Worm (Caenorhabditis elegans) whole organism, L1 larva: ENCODE results near the gene F59A6.10.
A peak's percentile ranks its signal among the peaks of the same experiment; 100 is the strongest.

Experiments used
- C34B4.2 ChIP-seq: sonication (generic microtip); optimal IDR thresholded peaks from 2 replicates; lab custom pipeline; 2017; ENCODE audit warnings: mild to moderate bottlenecking, missing genetic modification characterization, missing compliant biosample characterization
- Y116A8C.19 ChIP-seq: sonication (generic microtip); optimal IDR thresholded peaks from 2 replicates; lab custom pipeline; 2016; ENCODE audit warnings: missing compliant biosample characterization, missing genetic modification characterization, borderline replicate concordance
- aha-1 ChIP-seq: fragments of 150-350 bp; optimal IDR thresholded peaks from 2 replicates; lab custom pipeline; 2014; ENCODE audit warnings: missing biosample characterization, missing genetic modification characterization
- alr-1 ChIP-seq: fragments of 200-800 bp; sonication (Bioruptor generic); optimal IDR thresholded peaks from 2 replicates; lab custom pipeline; 2018; ENCODE audit warnings: borderline replicate concordance, mild to moderate bottlenecking, missing genetic modification characterization, missing compliant biosample characterization
- aly-2 ChIP-seq: fragments of 150-350 bp; optimal IDR thresholded peaks from 2 replicates; lab custom pipeline; 2014; ENCODE audit warnings: missing biosample characterization, missing genetic modification characterization
- ama-1 ChIP-seq: fragments of 150-350 bp; optimal IDR thresholded peaks from 2 replicates; lab custom pipeline; 2014
- ceh-63 ChIP-seq: fragments of 200-800 bp; sonication (Bioruptor generic); optimal IDR thresholded peaks from 2 replicates; lab custom pipeline; 2018; ENCODE audit warnings: mild to moderate bottlenecking, missing genetic modification characterization, missing compliant biosample characterization
- ceh-82 ChIP-seq, 3 experiments: fragments of 150-350 bp in 1 of 3; sonication (generic microtip) in 2 of 3; optimal IDR thresholded peaks; 2 replicates each; lab custom pipeline; 2014 to 2017; ENCODE audit warnings: missing biosample characterization in 3 of 3, missing genetic modification characterization in 3 of 3
- ceh-88 ChIP-seq: fragments of 200-800 bp; sonication (Bioruptor generic); IDR thresholded peaks from 2 replicates; pipeline ENCODE4 v1.3.6; 2022; ENCODE audit warnings: missing genetic modification characterization, missing compliant biosample characterization
- ces-1 ChIP-seq: fragments of 150-350 bp; optimal IDR thresholded peaks from 2 replicates; lab custom pipeline; 2014; ENCODE audit warnings: missing biosample characterization, missing genetic modification reagents, missing genetic modification characterization
- dpl-1 ChIP-seq, 3 experiments: fragments of 150-350 bp in 2 of 3; sonication (generic microtip) in 1 of 3; optimal IDR thresholded peaks; 2 replicates each; lab custom pipeline; 2014 to 2017; ENCODE audit warnings: missing biosample characterization in 3 of 3, missing genetic modification characterization in 3 of 3, missing genetic modification reagents in 3 of 3
- dsc-1 ChIP-seq: sonication (generic microtip); optimal IDR thresholded peaks from 2 replicates; lab custom pipeline; 2016; ENCODE audit warnings: mild to moderate bottlenecking, missing genetic modification characterization, missing compliant biosample characterization
- efl-1 ChIP-seq, 4 experiments: fragments of 150-350 bp; optimal IDR thresholded peaks in 3 of 4; peaks in 1 of 4; 1 replicate in 1 of 4; 2 replicates in 3 of 4; lab custom pipeline; 2014; ENCODE audit warnings: missing biosample characterization in 2 of 4, missing genetic modification characterization in 2 of 4, missing genetic modification reagents in 2 of 4
- fkh-10 ChIP-seq: sonication (generic microtip); optimal IDR thresholded peaks from 2 replicates; lab custom pipeline; 2017; ENCODE audit warnings: missing biosample characterization, missing genetic modification reagents, missing genetic modification characterization
- fkh-4 ChIP-seq: sonication (generic microtip); optimal IDR thresholded peaks from 2 replicates; lab custom pipeline; 2016; ENCODE audit warnings: missing compliant biosample characterization, missing genetic modification characterization, borderline replicate concordance
- fos-1 ChIP-seq: fragments of 150-350 bp; optimal IDR thresholded peaks from 2 replicates; lab custom pipeline; 2014; ENCODE audit warnings: missing biosample characterization, missing genetic modification characterization
- grh-1 ChIP-seq: fragments of 200-800 bp; sonication (Bioruptor generic); IDR thresholded peaks from 2 replicates; pipeline ENCODE4 v1.3.6; 2022; ENCODE audit warnings: missing genetic modification reagents, missing genetic modification characterization, missing compliant biosample characterization
- hlh-4 ChIP-seq: sonication (generic microtip); optimal IDR thresholded peaks from 2 replicates; lab custom pipeline; 2016; ENCODE audit warnings: mild to moderate bottlenecking, missing genetic modification characterization, missing compliant biosample characterization
- isw-1 ChIP-seq: fragments of 200-800 bp; sonication (Bioruptor generic); IDR thresholded peaks from 2 replicates; pipeline ENCODE4 v1.3.6; 2022; ENCODE audit warnings: missing genetic modification characterization, missing compliant biosample characterization
- jun-1 ChIP-seq: fragments of 150-350 bp; optimal IDR thresholded peaks from 2 replicates; lab custom pipeline; 2014; ENCODE audit warnings: missing biosample characterization, missing genetic modification reagents, missing genetic modification characterization
- lin-14 ChIP-seq: fragments of 200-800 bp; sonication (Bioruptor generic); optimal IDR thresholded peaks from 2 replicates; lab custom pipeline; 2018; ENCODE audit warnings: mild to moderate bottlenecking, missing genetic modification characterization, moderate library complexity, missing compliant biosample characterization
- lin-15B ChIP-seq: fragments of 150-350 bp; sonication (generic microtip); optimal IDR thresholded peaks from 3 replicates; lab custom pipeline; 2014; ENCODE audit warnings: missing biosample characterization, missing genetic modification characterization
- lin-35 ChIP-seq, 2 experiments: fragments of 150-350 bp; optimal IDR thresholded peaks; 2 replicates each; lab custom pipeline; 2014; ENCODE audit warnings: missing biosample characterization in 2 of 2, missing genetic modification characterization in 2 of 2, missing genetic modification reagents in 2 of 2
- mab-9 ChIP-seq: fragments of 200-800 bp; sonication (Bioruptor generic); IDR thresholded peaks from 2 replicates; pipeline ENCODE4 v1.3.6; 2022; ENCODE audit warnings: missing genetic modification reagents, missing genetic modification characterization, missing compliant biosample characterization
- nhr-19 ChIP-seq: fragments of 200-800 bp; sonication (Bioruptor generic); conservative IDR thresholded peaks from 2 replicates; pipeline ENCODE4 v1.3.6; 2022; ENCODE audit warnings: missing genetic modification characterization, missing compliant biosample characterization
- nhr-20 ChIP-seq: sonication (generic microtip); optimal IDR thresholded peaks from 2 replicates; lab custom pipeline; 2016; ENCODE audit warnings: mild to moderate bottlenecking, missing genetic modification characterization, missing compliant biosample characterization
- nhr-28 ChIP-seq: fragments of 150-350 bp; optimal IDR thresholded peaks from 2 replicates; lab custom pipeline; 2014; ENCODE audit warnings: missing biosample characterization, missing genetic modification characterization
- nhr-47 ChIP-seq: sonication (generic microtip); optimal IDR thresholded peaks from 2 replicates; lab custom pipeline; 2016; ENCODE audit warnings: mild to moderate bottlenecking, missing genetic modification characterization, moderate library complexity, missing compliant biosample characterization
- nhr-76 ChIP-seq: sonication (generic microtip); optimal IDR thresholded peaks from 2 replicates; lab custom pipeline; 2017; ENCODE audit warnings: missing biosample characterization, missing genetic modification characterization
- nhr-77 ChIP-seq: fragments of 150-350 bp; optimal IDR thresholded peaks from 2 replicates; lab custom pipeline; 2014; ENCODE audit warnings: missing biosample characterization, missing genetic modification characterization
- nhr-85 ChIP-seq: sonication (generic microtip); peaks from one replicate; lab custom pipeline; 2016; ENCODE audit warnings: missing genetic modification characterization, inconsistent platforms, missing compliant biosample characterization
- nhr-90 ChIP-seq: sonication (generic microtip); optimal IDR thresholded peaks from 2 replicates; lab custom pipeline; 2016; ENCODE audit warnings: mild to moderate bottlenecking, missing genetic modification characterization, missing compliant biosample characterization; ENCODE audit not compliant: poor library complexity
- pag-3 ChIP-seq: sonication (generic microtip); optimal IDR thresholded peaks from 2 replicates; lab custom pipeline; 2017; ENCODE audit warnings: missing genetic modification characterization, mild to moderate bottlenecking, missing compliant biosample characterization, antibody characterized with exemption, borderline replicate concordance; ENCODE audit not compliant: insufficient read depth
- pax-3 ChIP-seq: fragments of 200-800 bp; sonication (Bioruptor generic); optimal IDR thresholded peaks from 2 replicates; lab custom pipeline; 2018; ENCODE audit warnings: mild to moderate bottlenecking, missing genetic modification characterization, moderate library complexity, missing compliant biosample characterization
- pqm-1 ChIP-seq: sonication (generic microtip); optimal IDR thresholded peaks from 3 replicates; lab custom pipeline; 2017; ENCODE audit warnings: missing biosample characterization, missing genetic modification characterization
- rnt-1 ChIP-seq: sonication (generic microtip); optimal IDR thresholded peaks from 2 replicates; lab custom pipeline; 2016; ENCODE audit warnings: mild to moderate bottlenecking, missing genetic modification characterization, moderate library complexity, missing compliant biosample characterization
- sox-4 ChIP-seq: sonication (generic microtip); optimal IDR thresholded peaks from 2 replicates; lab custom pipeline; 2016; ENCODE audit warnings: missing genetic modification characterization, missing compliant biosample characterization
- sptf-1 ChIP-seq: fragments of 150-350 bp; optimal IDR thresholded peaks from 2 replicates; lab custom pipeline; 2014; ENCODE audit warnings: missing biosample characterization, missing genetic modification characterization
- unc-130 ChIP-seq: fragments of 150-350 bp; optimal IDR thresholded peaks from 2 replicates; lab custom pipeline; 2017; ENCODE audit warnings: missing biosample characterization, missing genetic modification characterization, inconsistent platforms
- unc-62 ChIP-seq: fragments of 150-350 bp; optimal IDR thresholded peaks from 2 replicates; lab custom pipeline; 2014; ENCODE audit warnings: missing biosample characterization, missing genetic modification reagents, missing genetic modification characterization
- unc-86 ChIP-seq: sonication (generic microtip); optimal IDR thresholded peaks from 2 replicates; lab custom pipeline; 2016; ENCODE audit warnings: missing genetic modification characterization, missing compliant biosample characterization
- unc-98 ChIP-seq: fragments of 200-800 bp; sonication (Bioruptor generic); IDR thresholded peaks from 2 replicates; pipeline ENCODE4 v1.3.6; 2022; ENCODE audit warnings: missing genetic modification characterization, missing compliant biosample characterization
- vab-15 ChIP-seq: sonication (generic microtip); optimal IDR thresholded peaks from 2 replicates; lab custom pipeline; 2017; ENCODE audit warnings: missing genotype, mild to moderate bottlenecking, missing genetic modification characterization, missing compliant biosample characterization
- xbp-1 ChIP-seq: sonication (generic microtip); optimal IDR thresholded peaks from 2 replicates; lab custom pipeline; 2016; ENCODE audit warnings: missing genetic modification characterization, missing compliant biosample characterization
- zip-4 ChIP-seq: fragments of 200-800 bp; sonication (Bioruptor generic); optimal IDR thresholded peaks from 2 replicates; lab custom pipeline; 2018; ENCODE audit warnings: mild to moderate bottlenecking, missing genetic modification characterization, moderate library complexity, missing compliant biosample characterization
- ztf-11 ChIP-seq, 2 experiments: sonication (generic microtip); optimal IDR thresholded peaks; 2 replicates each; lab custom pipeline; 2016 to 2017; ENCODE audit warnings: missing genetic modification characterization in 2 of 2, missing biosample characterization in 1 of 2, missing compliant biosample characterization in 1 of 2
- ztf-4 ChIP-seq: fragments of 150-350 bp; optimal IDR thresholded peaks from 2 replicates; lab custom pipeline; 2014; ENCODE audit warnings: missing biosample characterization, missing genetic modification characterization

Gene F59A6.10

DNA sequence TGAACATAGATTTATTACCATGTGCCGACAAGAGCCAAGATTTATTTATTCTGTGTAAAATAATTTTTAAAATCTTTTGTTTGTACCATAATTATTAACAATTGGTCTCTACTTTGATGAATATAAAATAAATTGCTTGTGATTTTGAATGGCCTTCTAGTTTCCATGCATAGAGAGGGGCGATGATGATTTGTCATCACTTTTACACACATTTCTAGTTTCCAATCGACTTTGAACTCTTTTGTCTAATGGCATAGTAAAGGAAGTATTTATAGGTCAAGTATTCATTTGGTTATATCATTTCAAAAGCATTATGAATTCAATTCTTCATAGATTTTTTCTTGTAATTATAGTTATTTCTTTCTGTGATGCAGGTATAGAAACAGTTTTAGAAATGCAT, at the start of gene F59A6.10:
Gene F59A6.10 (plus strand): TSS at position 301 of the 400 bp plus-strand sequence.
- TF ChIP-seq dsc-1, result no peak
- no peak for TF ChIP-seq C34B4.2 (tag; lab: Kevin White, UChicago)
- TF ChIP-seq vab-15 (tag; lab: Kevin White, UChicago), result no peak
- TF ChIP-seq rnt-1, result no peak
- TF ChIP-seq pqm-1 (tag; lab: Kevin White, UChicago), result no peak
- TF ChIP-seq nhr-28 (tag; lab: Kevin White, UChicago), result no peak
- no peak for TF ChIP-seq pag-3
- TF ChIP-seq nhr-20, result no peak
- TF ChIP-seq hlh-4 (tag; lab: Kevin White, UChicago), result no peak
- no peak for TF ChIP-seq unc-62 (GFP tag; lab: Kevin White, UChicago)
- no peak for TF ChIP-seq sox-4 (tag; lab: Kevin White, UChicago)
- no peak for TF ChIP-seq xbp-1 (tag; lab: Kevin White, UChicago)
- no peak for TF ChIP-seq aly-2 (tag; lab: Kevin White, UChicago)
- TF ChIP-seq nhr-77 (tag; lab: Kevin White, UChicago), result no peak
- TF ChIP-seq ceh-63 (GFP tag; lab: Kevin White, UChicago), result no peak
- no peak for TF ChIP-seq unc-86 (tag; lab: Kevin White, UChicago)
- no peak for TF ChIP-seq lin-15B (tag; lab: Kevin White, UChicago)
- no peak for TF ChIP-seq nhr-76 (tag; lab: Kevin White, UChicago)
- no peak for TF ChIP-seq fkh-10

ce11 chrII:4954099-4954959, 49.4 kb upstream of the F59A6.10 start:
- TF ChIP-seq sptf-1 (tag; lab: Kevin White, UChicago) (no peak), dsc-1 (peak; percentile 32), nhr-85 (peak; percentile 59), ztf-11 (tag; optimal IDR thresholded peaks at IDR 0.05; lab: Kevin White, UChicago) (no peak)

DNA sequence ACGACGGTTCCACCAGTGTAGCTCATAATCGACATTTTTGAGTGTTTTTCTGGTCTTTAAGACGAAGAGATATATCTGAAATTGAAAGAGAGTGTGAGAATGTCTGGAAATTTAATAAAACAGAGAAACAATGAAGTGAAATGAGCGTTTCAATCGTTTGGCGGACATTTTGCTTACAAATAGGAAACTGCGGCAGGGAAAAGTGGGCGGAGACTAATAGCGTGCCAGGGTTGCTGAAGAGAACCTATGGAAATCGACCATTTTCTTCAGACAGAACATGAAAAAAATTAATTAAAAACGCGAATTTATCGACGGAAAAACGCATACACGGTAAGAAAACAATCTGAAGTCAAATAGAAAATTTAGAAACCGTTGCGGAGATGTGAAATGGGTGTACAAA, 48.4 kb upstream of the F59A6.10 start, which contains the start of gene pbs-3:
Gene pbs-3 (minus strand): TSS at position 75 of the 400 bp plus-strand sequence.
- TF ChIP-seq ceh-82 (tag; optimal IDR thresholded peaks at IDR 0.05; lab: Kevin White, UChicago), result peak; percentile 44 to 79 (median 72)
- peak; percentile 63 to 76 (median 68) for TF ChIP-seq dpl-1 (GFP tag; optimal IDR thresholded peaks at IDR 0.05; lab: Kevin White, UChicago)
- no peak for TF ChIP-seq grh-1 (GFP tag; lab: Robert Waterston, UW)
- TF ChIP-seq efl-1 (optimal IDR thresholded peaks at IDR 0.05; lab: Kevin White, UChicago), result peak; percentile 71 to 73
- peak; percentile 65 to 94 for TF ChIP-seq efl-1 (GFP tag; optimal IDR thresholded peaks at IDR 0.05 in 1 of 2; lab: Kevin White, UChicago)
- no peak for TF ChIP-seq ceh-88 (GFP tag; lab: Robert Waterston, UW)
- TF ChIP-seq lin-14 (GFP tag; lab: Kevin White, UChicago), result peak; percentile 53
- TF ChIP-seq mab-9 (GFP tag; lab: Robert Waterston, UW), result no peak
- TF ChIP-seq nhr-90, result peak; percentile 49
- TF ChIP-seq pax-3 (tag; lab: Kevin White, UChicago), result no peak
- TF ChIP-seq zip-4, result no peak
- TF ChIP-seq fos-1 (tag; lab: Kevin White, UChicago), result no peak
- peak; percentile 17 for TF ChIP-seq isw-1 (GFP tag; lab: Robert Waterston, UW)
- peak; percentile 53 for TF ChIP-seq nhr-47 (tag; lab: Kevin White, UChicago)
- TF ChIP-seq unc-130 (tag; lab: Kevin White, UChicago), result peak; percentile 65
- TF ChIP-seq fkh-4 (tag; lab: Kevin White, UChicago), result no peak
- 0 out of 2 replicates have a peak, but pooled peaks have one; percentile 5 for TF ChIP-seq nhr-19 (GFP tag; lab: Robert Waterston, UW)
- peak; percentile 32 for TF ChIP-seq ama-1 (lab: Kevin White, UChicago)
- no peak for TF ChIP-seq nhr-76 (tag; lab: Kevin White, UChicago)
- TF ChIP-seq ces-1 (GFP tag; lab: Kevin White, UChicago), result no peak
- peak; percentile 61 for TF ChIP-seq vab-15 (tag; lab: Kevin White, UChicago)
- no peak for TF ChIP-seq nhr-85
- TF ChIP-seq lin-15B (tag; lab: Kevin White, UChicago), result peak; percentile 48
- peak; percentile 59 to 86 for TF ChIP-seq lin-35 (GFP tag; optimal IDR thresholded peaks at IDR 0.05; lab: Kevin White, UChicago)
- TF ChIP-seq unc-98 (GFP tag; lab: Robert Waterston, UW), result no peak
- TF ChIP-seq Y116A8C.19 (tag; lab: Kevin White, UChicago), result no peak
- TF ChIP-seq alr-1 (tag; lab: Kevin White, UChicago), result no peak
- TF ChIP-seq ztf-4 (tag; lab: Kevin White, UChicago), result no peak
- TF ChIP-seq jun-1 (tag; lab: Kevin White, UChicago), result peak; percentile 2
- no peak for TF ChIP-seq aha-1
